Fruit fly (Drosophila melanogaster) whole organism, embryonic: ENCODE measurements around the gene Ret.

Source experiments
- Bgb ChIP-seq: fragments of 200-800 bp; sonication (Bioruptor generic); IDR thresholded peaks from 2 replicates; pipeline ENCODE4 v1.3.6; 2022; ENCODE audit warnings: missing biosample characterization, missing genetic modification characterization; ENCODE audit not compliant: partially characterized antibody
- CG10565 ChIP-seq: fragments of 200-800 bp; sonication (Bioruptor generic); optimal IDR thresholded peaks from 3 replicates; lab custom pipeline; 2016; ENCODE audit warnings: missing biosample characterization, mild to moderate bottlenecking, missing genetic modification characterization
- CG10654 ChIP-seq: fragments of 200-800 bp; sonication (Bioruptor generic); optimal IDR thresholded peaks from 2 replicates; lab custom pipeline; 2016; ENCODE audit warnings: missing biosample characterization, missing genetic modification characterization
- CG11093 ChIP-seq: fragments of 200-800 bp; sonication (Bioruptor generic); IDR thresholded peaks from 3 replicates; pipeline ENCODE4 v1.3.6; 2022; ENCODE audit warnings: missing biosample characterization, missing genetic modification characterization
- CG1233 ChIP-seq: fragments of 200-800 bp; sonication (Bioruptor generic); optimal IDR thresholded peaks from 4 replicates; lab custom pipeline; 2018; ENCODE audit warnings: missing biosample characterization, mild to moderate bottlenecking, missing genetic modification characterization
- CG13296 ChIP-seq: fragments of 200-800 bp; sonication (Bioruptor generic); optimal IDR thresholded peaks from 3 replicates; lab custom pipeline; 2018; ENCODE audit warnings: missing biosample characterization, mild to moderate bottlenecking, missing genetic modification characterization
- CG15514 ChIP-seq: fragments of 200-800 bp; sonication (Bioruptor generic); optimal IDR thresholded peaks from 3 replicates; lab custom pipeline; 2017; ENCODE audit warnings: missing biosample characterization, missing genetic modification characterization, mild to moderate bottlenecking, moderate library complexity, missing genetic modification reagents
- CG15601 ChIP-seq: fragments of 200-800 bp; sonication (Bioruptor generic); optimal IDR thresholded peaks from 3 replicates; lab custom pipeline; 2019; ENCODE audit warnings: missing biosample characterization, mild to moderate bottlenecking, missing genetic modification characterization, moderate library complexity
- CG18599 ChIP-seq: fragments of 200-800 bp; sonication (Bioruptor generic); optimal IDR thresholded peaks from 3 replicates; lab custom pipeline; 2017; ENCODE audit warnings: missing biosample characterization, missing genetic modification characterization, mild to moderate bottlenecking, moderate library complexity, missing genetic modification reagents
- CG18619 ChIP-seq: fragments of 200-800 bp; sonication (Bioruptor generic); optimal IDR thresholded peaks from 3 replicates; lab custom pipeline; 2017; ENCODE audit warnings: missing biosample characterization, mild to moderate bottlenecking, missing genetic modification characterization
- CG2120 ChIP-seq: fragments of 200-800 bp; sonication (Bioruptor generic); optimal IDR thresholded peaks from 3 replicates; lab custom pipeline; 2016; ENCODE audit warnings: missing biosample characterization, missing genetic modification characterization
- CG2712 ChIP-seq: fragments of 200-800 bp; optimal IDR thresholded peaks from 3 replicates; lab custom pipeline; 2019; ENCODE audit warnings: missing biosample characterization, mild to moderate bottlenecking, missing genetic modification characterization, moderate library complexity
- CG32532 ChIP-seq: fragments of 200-800 bp; sonication (Bioruptor generic); IDR thresholded peaks from 2 replicates; pipeline ENCODE4 v1.3.6; 2022; ENCODE audit warnings: missing biosample characterization, missing genetic modification characterization
- CG3281 ChIP-seq: fragments of 200-800 bp; sonication (Bioruptor generic); optimal IDR thresholded peaks from 3 replicates; lab custom pipeline; 2017; ENCODE audit warnings: missing biosample characterization, mild to moderate bottlenecking, missing genetic modification characterization
- CG7372 ChIP-seq: fragments of 200-800 bp; sonication (Bioruptor generic); IDR thresholded peaks from 2 replicates; pipeline ENCODE4 v1.3.6; 2022; ENCODE audit warnings: missing biosample characterization, missing genetic modification characterization
- CG8089 ChIP-seq: fragments of 200-800 bp; sonication (Bioruptor generic); optimal IDR thresholded peaks from 3 replicates; lab custom pipeline; 2016; ENCODE audit warnings: missing biosample characterization, missing genetic modification characterization
- CG9932 ChIP-seq: fragments of 200-800 bp; sonication (Bioruptor generic); IDR thresholded peaks from 2 replicates; pipeline ENCODE4 v1.3.6; 2022; ENCODE audit warnings: missing biosample characterization, missing genetic modification characterization
- D ChIP-seq, 2 experiments: fragments of 200-800 bp in 1 of 2; fragments of >200 bp in 1 of 2; sonication (Bioruptor generic) in 1 of 2; optimal IDR thresholded peaks; 2 replicates in 1 of 2; 3 replicates in 1 of 2; lab custom pipeline; 2017; ENCODE audit warnings: mild to moderate bottlenecking in 1 of 2, missing biosample characterization in 1 of 2, missing genetic modification characterization in 1 of 2, missing genetic modification reagents in 1 of 2
- Doc3 ChIP-seq: fragments of 200-800 bp; sonication (Bioruptor generic); IDR thresholded peaks from 3 replicates; pipeline ENCODE4 v1.3.6; 2022; ENCODE audit warnings: missing biosample characterization, missing genetic modification characterization; ENCODE audit not compliant: partially characterized antibody
- Ets65A ChIP-seq: fragments of 200-800 bp; sonication (Bioruptor generic); peaks from one replicate; lab custom pipeline; 2016; ENCODE audit warnings: missing biosample characterization, missing genetic modification characterization
- Ets97D ChIP-seq: fragments of 200-800 bp; sonication (Bioruptor generic); optimal IDR thresholded peaks from 3 replicates; lab custom pipeline; 2016; ENCODE audit warnings: missing biosample characterization, missing genetic modification characterization
- H2.0 ChIP-seq: fragments of 200-800 bp; sonication (Bioruptor generic); IDR thresholded peaks from 2 replicates; pipeline ENCODE4 v1.3.6; 2022; ENCODE audit warnings: missing biosample characterization, missing genetic modification characterization
- HLH54F ChIP-seq: fragments of 200-800 bp; sonication (Bioruptor generic); optimal IDR thresholded peaks from 3 replicates; lab custom pipeline; 2016; ENCODE audit warnings: missing biosample characterization, missing genetic modification characterization
- Med ChIP-seq: fragments of 200-800 bp; sonication (Bioruptor generic); peaks from one replicate; lab custom pipeline; 2016; ENCODE audit warnings: missing biosample characterization, missing genetic modification characterization, mild to moderate bottlenecking, inconsistent platforms, moderate library complexity
- Optix ChIP-seq: fragments of 200-800 bp; sonication (Bioruptor generic); IDR thresholded peaks from 3 replicates; pipeline ENCODE4 v1.3.6; 2022; ENCODE audit warnings: missing biosample characterization, missing genetic modification characterization
- Sin3A ChIP-seq: fragments of >200 bp; optimal IDR thresholded peaks from 2 replicates; lab custom pipeline; 2018
- Trl ChIP-seq, 3 experiments: fragments of >200 bp in 2 of 3; fragments of 200-800 bp in 1 of 3; sonication (Bioruptor generic) in 1 of 3; optimal IDR thresholded peaks; 2 replicates in 1 of 3; 3 replicates in 2 of 3; lab custom pipeline; 2016 to 2017; ENCODE audit warnings: missing biosample characterization in 1 of 3, missing genetic modification characterization in 1 of 3
- Vsx1 ChIP-seq: fragments of 200-800 bp; sonication (Bioruptor generic); optimal IDR thresholded peaks from 2 replicates; lab custom pipeline; 2017; ENCODE audit warnings: missing biosample characterization, mild to moderate bottlenecking, missing genetic modification characterization, missing genetic modification reagents
- crc ChIP-seq: fragments of 200-800 bp; sonication (Bioruptor generic); optimal IDR thresholded peaks from 2 replicates; lab custom pipeline; 2016; ENCODE audit warnings: missing biosample characterization, missing genetic modification characterization
- exex ChIP-seq: fragments of 200-800 bp; sonication (Bioruptor generic); optimal IDR thresholded peaks from 4 replicates; lab custom pipeline; 2018; ENCODE audit warnings: missing biosample characterization, mild to moderate bottlenecking, missing genetic modification characterization, moderate library complexity
- fd64A ChIP-seq: fragments of 200-800 bp; sonication (Bioruptor generic); optimal IDR thresholded peaks from 3 replicates; lab custom pipeline; 2018; ENCODE audit warnings: missing biosample characterization, mild to moderate bottlenecking, missing genetic modification characterization
- gem ChIP-seq: fragments of 200-800 bp; sonication (Bioruptor generic); optimal IDR thresholded peaks from 2 replicates; lab custom pipeline; 2019; ENCODE audit warnings: missing biosample characterization, mild to moderate bottlenecking, missing genetic modification characterization, moderate library complexity
- gt ChIP-seq: fragments of 200-800 bp; sonication (Bioruptor generic); IDR thresholded peaks from 2 replicates; pipeline ENCODE4 v1.3.6; 2022; ENCODE audit warnings: missing biosample characterization, missing genetic modification characterization
- lab ChIP-seq: fragments of 200-800 bp; sonication (Bioruptor generic); optimal IDR thresholded peaks from 3 replicates; lab custom pipeline; 2017; ENCODE audit warnings: missing biosample characterization, missing genetic modification characterization, mild to moderate bottlenecking, moderate library complexity, missing genetic modification reagents
- lola ChIP-seq, 3 experiments: fragments of >200 bp in 2 of 3; fragments of 200-800 bp in 1 of 3; sonication (Bioruptor generic) in 1 of 3; optimal IDR thresholded peaks; 2 replicates each; lab custom pipeline; 2017 to 2019; ENCODE audit warnings: missing biosample characterization in 3 of 3, missing genetic modification characterization in 3 of 3, mild to moderate bottlenecking in 1 of 3, moderate library complexity in 1 of 3
- lov ChIP-seq, 2 experiments: fragments of 200-800 bp in 1 of 2; fragments of >200 bp in 1 of 2; sonication (Bioruptor generic) in 1 of 2; IDR thresholded peaks in 1 of 2; optimal IDR thresholded peaks in 1 of 2; 2 replicates in 1 of 2; 3 replicates in 1 of 2; pipeline versions ENCODE4 v1.3.6 to Lab custom; 2017 to 2022; ENCODE audit warnings: missing biosample characterization in 1 of 2, missing genetic modification characterization in 1 of 2
- mirr ChIP-seq: fragments of 200-800 bp; sonication (Bioruptor generic); optimal IDR thresholded peaks from 3 replicates; lab custom pipeline; 2018; ENCODE audit warnings: missing biosample characterization, mild to moderate bottlenecking, missing genetic modification characterization
- onecut ChIP-seq: fragments of 200-800 bp; sonication (Bioruptor generic); IDR thresholded peaks from 2 replicates; pipeline ENCODE4 v1.3.6; 2022; ENCODE audit warnings: missing biosample characterization, missing genetic modification characterization
- pb ChIP-seq: fragments of 200-800 bp; sonication (Bioruptor generic); optimal IDR thresholded peaks from 3 replicates; lab custom pipeline; 2016; ENCODE audit warnings: missing biosample characterization, missing genetic modification characterization
- pnt ChIP-seq: fragments of 200-800 bp; sonication (Bioruptor generic); optimal IDR thresholded peaks from 3 replicates; lab custom pipeline; 2016; ENCODE audit warnings: missing biosample characterization, missing genetic modification characterization
- ranshi ChIP-seq: fragments of 200-800 bp; sonication (Bioruptor generic); IDR thresholded peaks from 2 replicates; pipeline ENCODE4 v1.3.6; 2022; ENCODE audit warnings: missing biosample characterization, missing genetic modification characterization
- repo ChIP-seq: fragments of 200-800 bp; sonication (Bioruptor generic); optimal IDR thresholded peaks from 2 replicates; lab custom pipeline; 2016; ENCODE audit warnings: missing biosample characterization, missing genetic modification characterization
- ro ChIP-seq: fragments of 200-800 bp; sonication (Bioruptor generic); IDR thresholded peaks from 2 replicates; pipeline ENCODE4 v1.3.6; 2022; ENCODE audit warnings: missing biosample characterization, missing genetic modification characterization
- row ChIP-seq: fragments of 200-800 bp; sonication (Bioruptor generic); IDR thresholded peaks from 3 replicates; pipeline ENCODE4 v1.3.6; 2022; ENCODE audit warnings: missing biosample characterization, missing genetic modification characterization
- sens ChIP-seq: fragments of 200-800 bp; sonication (Bioruptor generic); peaks from one replicate; lab custom pipeline; 2016; ENCODE audit warnings: missing biosample characterization, missing genetic modification characterization
- slbo ChIP-seq: fragments of 200-800 bp; sonication (Bioruptor generic); IDR thresholded peaks from 2 replicates; pipeline ENCODE4 v1.3.6; 2022; ENCODE audit warnings: missing biosample characterization, missing genetic modification characterization
- ttk ChIP-seq: fragments of 200-800 bp; sonication (Bioruptor generic); IDR thresholded peaks from 2 replicates; pipeline ENCODE4 v2.1.2; 2022; ENCODE audit warnings: missing biosample characterization, missing genetic modification characterization
- wek ChIP-seq: fragments of 200-800 bp; sonication (Bioruptor generic); optimal IDR thresholded peaks from 3 replicates; lab custom pipeline; 2018; ENCODE audit warnings: missing biosample characterization, mild to moderate bottlenecking, missing genetic modification characterization, moderate library complexity

The Ret gene

DNA sequence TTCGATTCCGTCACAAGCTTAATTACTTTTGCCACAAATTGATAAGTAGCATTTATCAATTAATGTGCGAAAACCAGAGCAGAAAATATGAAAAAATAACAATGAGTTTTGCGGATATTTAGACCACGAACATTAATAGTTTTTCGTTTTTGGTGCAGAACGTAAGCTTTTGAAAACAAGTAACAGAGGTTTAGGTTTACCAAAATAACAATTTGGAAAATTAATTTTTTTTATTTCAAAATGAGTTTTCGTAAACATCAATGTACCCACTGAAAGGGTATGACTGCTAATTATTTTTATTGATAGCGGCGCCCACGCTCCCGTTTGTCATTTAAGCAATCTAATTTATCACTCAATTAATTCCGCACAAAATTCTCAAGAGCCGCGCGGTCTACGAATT, 3.2 kb downstream of the Ret start (continued):
- 0 out of 2 replicates have a peak, but pooled peaks have one; percentile 12 for TF ChIP-seq CG9932 (GFP tag; lab: Robert Waterston, UW)
- TF ChIP-seq Bgb (GFP tag; lab: Robert Waterston, UW), result no peak
- TF ChIP-seq D (optimal IDR thresholded peaks at IDR 0.05; lab: Kevin White, UChicago), result no peak
- no peak for TF ChIP-seq D (GFP tag; optimal IDR thresholded peaks at IDR 0.05; lab: Kevin White, UChicago)
- no peak for TF ChIP-seq CG10654 (GFP tag; lab: Kevin White, UChicago)
- no peak for TF ChIP-seq CG1233 (GFP tag; lab: Kevin White, UChicago)
- 0 out of 2 replicates have a peak, but pooled peaks have one; percentile 18 for TF ChIP-seq CG7372 (GFP tag; lab: Robert Waterston, UW)
- TF ChIP-seq CG18619 (GFP tag; lab: Kevin White, UChicago), result no peak
- TF ChIP-seq Sin3A (lab: Kevin White, UChicago), result no peak
- no peak for TF ChIP-seq H2.0 (GFP tag; lab: Robert Waterston, UW)
- TF ChIP-seq gt (GFP tag; lab: Robert Waterston, UW), result no peak
- TF ChIP-seq CG3281 (GFP tag; lab: Kevin White, UChicago), result peak; percentile 31
- TF ChIP-seq gem, result peak; percentile 29
- no peak for TF ChIP-seq CG8089 (GFP tag; lab: Kevin White, UChicago)
- no peak for TF ChIP-seq CG11093 (GFP tag; lab: Robert Waterston, UW)
- TF ChIP-seq wek (GFP tag; lab: Kevin White, UChicago), result no peak
- no peak for TF ChIP-seq CG13296
- TF ChIP-seq Doc3 (GFP tag; lab: Robert Waterston, UW), result no peak
- TF ChIP-seq Med (GFP tag; lab: Kevin White, UChicago), result peak; percentile 69
- no peak for TF ChIP-seq Vsx1 (GFP tag; lab: Kevin White, UChicago)
- TF ChIP-seq slbo, result peak; percentile 43; the same call in 1 of the 2 replicates

DNA sequence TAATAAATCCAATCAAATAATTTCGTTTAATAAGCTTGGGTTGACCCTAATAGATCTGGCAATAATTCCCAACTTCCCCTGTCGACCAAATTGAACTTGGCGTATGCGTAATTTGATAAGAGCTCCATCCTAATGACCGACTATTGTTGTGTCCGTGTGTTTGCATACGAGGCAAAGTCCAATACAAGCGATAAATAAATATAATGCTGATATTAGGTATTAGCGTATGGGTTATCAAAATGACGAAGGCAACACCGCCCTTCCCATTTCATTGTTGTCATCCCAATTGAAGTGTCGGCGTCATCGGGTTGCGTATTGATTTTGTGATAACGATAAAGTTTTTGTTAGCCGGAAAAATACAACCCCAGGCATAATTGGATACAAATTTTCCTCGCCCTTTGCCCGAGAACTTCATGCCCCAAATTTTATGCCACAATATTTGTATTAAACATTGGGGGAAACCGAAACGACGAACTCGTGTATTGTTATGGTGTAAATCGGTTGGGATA, 9.2 kb downstream of the Ret start:
- peak; percentile 16 for TF ChIP-seq lab (GFP tag; lab: Kevin White, UChicago)
- peak; percentile 91 for TF ChIP-seq mirr (GFP tag; lab: Kevin White, UChicago)
- TF ChIP-seq lov (optimal IDR thresholded peaks at IDR 0.05; lab: Kevin White, UChicago), result no peak
- TF ChIP-seq lov (GFP tag; IDR thresholded peaks at IDR 0.05; lab: Robert Waterston, UW), result 0 out of 3 replicates have a peak, but pooled peaks have one; percentile 15
- TF ChIP-seq ro (GFP tag; lab: Robert Waterston, UW), result no peak
- TF ChIP-seq ranshi, result no peak
- peak; percentile 59 for TF ChIP-seq onecut
- peak; percentile 58 for TF ChIP-seq sens (GFP tag; lab: Kevin White, UChicago)
- TF ChIP-seq exex, result peak; percentile 76
- TF ChIP-seq Ets97D (GFP tag; lab: Kevin White, UChicago), result no peak

dm6 chr2L:21187753-21188152, 10.8 kb downstream of the Ret start:
- TF ChIP-seq Trl (optimal IDR thresholded peaks at IDR 0.05; lab: Kevin White, UChicago) (no peak), Trl (GFP tag; optimal IDR thresholded peaks at IDR 0.05; lab: Kevin White, UChicago) (no peak), mirr (GFP tag; lab: Kevin White, UChicago) (no peak), Optix (GFP tag; lab: Robert Waterston, UW) (no peak), ttk (GFP tag; lab: Robert Waterston, UW) (no peak), CG15601 (tag; lab: Kevin White, UChicago) (no peak), lola (GFP tag; optimal IDR thresholded peaks at IDR 0.05; lab: Kevin White, UChicago) (no peak), HLH54F (GFP tag; lab: Kevin White, UChicago) (no peak), row (GFP tag; lab: Robert Waterston, UW) (peak; percentile 27; the same call in 1 of the 3 replicates), CG32532 (0 out of 2 replicates have a peak, but pooled peaks have one; percentile 14), CG2120 (GFP tag; lab: Kevin White, UChicago) (no peak), pnt (no peak), CG18599 (peak; percentile 1), CG15514 (GFP tag; lab: Kevin White, UChicago) (no peak), repo (GFP tag; lab: Kevin White, UChicago) (no peak), Ets65A (GFP tag; lab: Kevin White, UChicago) (peak; percentile 81), crc (GFP tag; lab: Kevin White, UChicago) (no peak), CG2712 (no peak), CG10565 (no peak), fd64A (GFP tag; lab: Kevin White, UChicago) (no peak), pb (no peak)
